Fruit fly (Drosophila melanogaster) whole organism, embryonic: ENCODE measurements around the gene CG14507.

ENCODE experiments used
- Atf-2 ChIP-seq: fragments of 200-800 bp; sonication (Bioruptor generic); optimal IDR thresholded peaks from 2 replicates; lab custom pipeline; 2016; ENCODE audit warnings: missing biosample characterization, missing genetic modification characterization
- CG1024 ChIP-seq: fragments of 200-800 bp; sonication (Bioruptor generic); IDR thresholded peaks from 2 replicates; pipeline ENCODE4 v1.3.6; 2022; ENCODE audit warnings: missing biosample characterization, missing genetic modification characterization
- CG10979 ChIP-seq: fragments of 200-800 bp; sonication (Bioruptor generic); optimal IDR thresholded peaks from 2 replicates; lab custom pipeline; 2018; ENCODE audit warnings: missing biosample characterization, mild to moderate bottlenecking, missing genetic modification characterization, moderate library complexity
- CG11085 ChIP-seq: fragments of 200-800 bp; sonication (Bioruptor generic); IDR thresholded peaks from 2 replicates; pipeline ENCODE4 v1.3.6; 2022; ENCODE audit warnings: missing biosample characterization, missing genetic modification characterization
- CG11504 ChIP-seq: fragments of 200-800 bp; sonication (Bioruptor generic); optimal IDR thresholded peaks from 3 replicates; lab custom pipeline; 2019; ENCODE audit warnings: missing biosample characterization, mild to moderate bottlenecking, missing genetic modification characterization, moderate library complexity
- CG12744 ChIP-seq: fragments of 200-800 bp; sonication (Bioruptor generic); optimal IDR thresholded peaks from 2 replicates; lab custom pipeline; 2016; ENCODE audit warnings: missing biosample characterization, missing genetic modification characterization
- CG13123 ChIP-seq: fragments of 200-800 bp; sonication (Bioruptor generic); optimal IDR thresholded peaks from 2 replicates; lab custom pipeline; 2016; ENCODE audit warnings: missing biosample characterization, missing genetic modification characterization
- CG13624 ChIP-seq: fragments of 200-800 bp; sonication (Bioruptor generic); optimal IDR thresholded peaks from 2 replicates; lab custom pipeline; 2016; ENCODE audit warnings: missing biosample characterization, missing genetic modification characterization
- CG14441 ChIP-seq: fragments of 200-800 bp; sonication (Bioruptor generic); IDR thresholded peaks from 2 replicates; pipeline ENCODE4 v1.3.6; 2022; ENCODE audit warnings: missing biosample characterization, missing genetic modification characterization
- CG14860 ChIP-seq: fragments of 200-800 bp; sonication (Bioruptor generic); IDR thresholded peaks from 3 replicates; pipeline ENCODE4 v1.3.6; 2022; ENCODE audit warnings: missing biosample characterization, missing genetic modification characterization; ENCODE audit not compliant: partially characterized antibody
- CG17328 ChIP-seq: fragments of 200-800 bp; sonication (Bioruptor generic); IDR thresholded peaks from 2 replicates; pipeline ENCODE4 v1.3.6; 2022; ENCODE audit warnings: missing biosample characterization, missing genetic modification characterization
- CG17568 ChIP-seq: fragments of 200-800 bp; sonication (Bioruptor generic); optimal IDR thresholded peaks from 2 replicates; lab custom pipeline; 2018; ENCODE audit warnings: missing biosample characterization, mild to moderate bottlenecking, missing genetic modification characterization, moderate library complexity
- CG17802 ChIP-seq: fragments of 200-800 bp; sonication (Bioruptor generic); optimal IDR thresholded peaks from 2 replicates; lab custom pipeline; 2018; ENCODE audit warnings: missing biosample characterization, mild to moderate bottlenecking, missing genetic modification characterization, moderate library complexity
- CG1792 ChIP-seq: fragments of 200-800 bp; sonication (Bioruptor generic); optimal IDR thresholded peaks from 2 replicates; lab custom pipeline; 2016; ENCODE audit warnings: missing biosample characterization, missing genetic modification characterization
- CG18262 ChIP-seq: fragments of 200-800 bp; optimal IDR thresholded peaks from 3 replicates; lab custom pipeline; 2019; ENCODE audit warnings: missing biosample characterization, mild to moderate bottlenecking, missing genetic modification characterization, moderate library complexity
- CG2116 ChIP-seq: fragments of 200-800 bp; sonication (Bioruptor generic); optimal IDR thresholded peaks from 3 replicates; lab custom pipeline; 2018; ENCODE audit warnings: missing biosample characterization, mild to moderate bottlenecking, missing genetic modification characterization
- CG2712 ChIP-seq: fragments of 200-800 bp; optimal IDR thresholded peaks from 3 replicates; lab custom pipeline; 2019; ENCODE audit warnings: missing biosample characterization, mild to moderate bottlenecking, missing genetic modification characterization, moderate library complexity
- CG7786 ChIP-seq: fragments of 200-800 bp; sonication (Bioruptor generic); optimal IDR thresholded peaks from 2 replicates; lab custom pipeline; 2016; ENCODE audit warnings: missing biosample characterization, missing genetic modification characterization
- CG7839 ChIP-seq: fragments of 200-800 bp; sonication (Bioruptor generic); optimal IDR thresholded peaks from 3 replicates; lab custom pipeline; 2018; ENCODE audit warnings: missing biosample characterization, mild to moderate bottlenecking, missing genetic modification characterization, moderate library complexity
- CG9437 ChIP-seq: fragments of 200-800 bp; sonication (Bioruptor generic); optimal IDR thresholded peaks from 2 replicates; lab custom pipeline; 2018; ENCODE audit warnings: missing biosample characterization, mild to moderate bottlenecking, missing genetic modification characterization
- CrebB ChIP-seq: fragments of 200-800 bp; sonication (Bioruptor generic); optimal IDR thresholded peaks from 3 replicates; lab custom pipeline; 2018; ENCODE audit warnings: missing biosample characterization, mild to moderate bottlenecking, missing genetic modification characterization
- Dip3 ChIP-seq: fragments of 200-800 bp; sonication (Bioruptor generic); optimal IDR thresholded peaks from 3 replicates; lab custom pipeline; 2016; ENCODE audit warnings: missing biosample characterization, missing genetic modification characterization
- Eip74EF ChIP-seq, 2 experiments: fragments of 200-800 bp in 1 of 2; fragments of >200 bp in 1 of 2; sonication (Bioruptor generic) in 1 of 2; optimal IDR thresholded peaks; 2 replicates each; lab custom pipeline; 2017 to 2019; ENCODE audit warnings: missing biosample characterization in 2 of 2, missing genetic modification characterization in 2 of 2, mild to moderate bottlenecking in 1 of 2, moderate library complexity in 1 of 2
- Ets65A ChIP-seq: fragments of 200-800 bp; sonication (Bioruptor generic); peaks from one replicate; lab custom pipeline; 2016; ENCODE audit warnings: missing biosample characterization, missing genetic modification characterization
- Hmr ChIP-seq: fragments of 200-800 bp; sonication (Bioruptor generic); optimal IDR thresholded peaks from 3 replicates; lab custom pipeline; 2017; ENCODE audit warnings: mild to moderate bottlenecking, missing biosample characterization, missing genetic modification reagents, missing genetic modification characterization
- Hr3 ChIP-seq: fragments of 200-800 bp; sonication (Bioruptor generic); optimal IDR thresholded peaks from 3 replicates; lab custom pipeline; 2016; ENCODE audit warnings: missing biosample characterization, missing genetic modification characterization
- Lhr ChIP-seq: fragments of 200-800 bp; sonication (Bioruptor generic); optimal IDR thresholded peaks from 3 replicates; lab custom pipeline; 2017; ENCODE audit warnings: mild to moderate bottlenecking, missing biosample characterization, missing genetic modification reagents, missing genetic modification characterization
- Max ChIP-seq: fragments of 200-800 bp; sonication (Bioruptor generic); optimal IDR thresholded peaks from 2 replicates; lab custom pipeline; 2016; ENCODE audit warnings: missing biosample characterization, mild to moderate bottlenecking, missing genetic modification characterization
- Sox100B ChIP-seq: fragments of 200-800 bp; sonication (Bioruptor generic); optimal IDR thresholded peaks from 3 replicates; lab custom pipeline; 2018; ENCODE audit warnings: missing biosample characterization, mild to moderate bottlenecking, missing genetic modification characterization
- TFAM ChIP-seq: fragments of 200-800 bp; sonication (Bioruptor generic); optimal IDR thresholded peaks from 2 replicates; lab custom pipeline; 2017; ENCODE audit warnings: missing biosample characterization, missing genetic modification characterization, inconsistent platforms
- Taf1 ChIP-seq: fragments of 200-800 bp; sonication (Bioruptor generic); IDR thresholded peaks from 2 replicates; pipeline ENCODE4 v1.3.6; 2022; ENCODE audit warnings: missing biosample characterization, missing genetic modification characterization
- Vsx1 ChIP-seq: fragments of 200-800 bp; sonication (Bioruptor generic); optimal IDR thresholded peaks from 2 replicates; lab custom pipeline; 2017; ENCODE audit warnings: missing biosample characterization, mild to moderate bottlenecking, missing genetic modification characterization, missing genetic modification reagents
- bbx ChIP-seq: fragments of 200-800 bp; sonication (Bioruptor generic); IDR thresholded peaks from 2 replicates; pipeline ENCODE4 v1.3.6; 2022; ENCODE audit warnings: missing biosample characterization, missing genetic modification characterization; ENCODE audit not compliant: partially characterized antibody
- chn ChIP-seq: fragments of 200-800 bp; sonication (Bioruptor generic); optimal IDR thresholded peaks from 2 replicates; lab custom pipeline; 2016; ENCODE audit warnings: missing biosample characterization, missing genetic modification characterization
- dimm ChIP-seq: fragments of 200-800 bp; sonication (Bioruptor generic); IDR thresholded peaks from 2 replicates; pipeline ENCODE4 v1.3.6; 2022; ENCODE audit warnings: missing biosample characterization, missing genetic modification characterization
- dmrt99B ChIP-seq: fragments of 200-800 bp; sonication (Bioruptor generic); optimal IDR thresholded peaks from 2 replicates; lab custom pipeline; 2018; ENCODE audit warnings: missing biosample characterization, mild to moderate bottlenecking, missing genetic modification characterization, moderate library complexity
- fd64A ChIP-seq: fragments of 200-800 bp; sonication (Bioruptor generic); optimal IDR thresholded peaks from 3 replicates; lab custom pipeline; 2018; ENCODE audit warnings: missing biosample characterization, mild to moderate bottlenecking, missing genetic modification characterization
- ftz-f1 ChIP-seq: fragments of 200-800 bp; sonication (Bioruptor generic); optimal IDR thresholded peaks from 2 replicates; lab custom pipeline; 2016; ENCODE audit warnings: missing biosample characterization, missing genetic modification characterization
- onecut ChIP-seq: fragments of 200-800 bp; sonication (Bioruptor generic); IDR thresholded peaks from 2 replicates; pipeline ENCODE4 v1.3.6; 2022; ENCODE audit warnings: missing biosample characterization, missing genetic modification characterization
- phol ChIP-seq: fragments of 200-800 bp; sonication (Bioruptor generic); optimal IDR thresholded peaks from 3 replicates; lab custom pipeline; 2018; ENCODE audit warnings: missing biosample characterization, mild to moderate bottlenecking, missing genetic modification characterization, moderate library complexity
- pzg ChIP-seq: fragments of 200-800 bp; sonication (Bioruptor generic); optimal IDR thresholded peaks from 3 replicates; lab custom pipeline; 2018; ENCODE audit warnings: missing biosample characterization, mild to moderate bottlenecking, missing genetic modification characterization, moderate library complexity
- row ChIP-seq: fragments of 200-800 bp; sonication (Bioruptor generic); IDR thresholded peaks from 3 replicates; pipeline ENCODE4 v1.3.6; 2022; ENCODE audit warnings: missing biosample characterization, missing genetic modification characterization
- schlank ChIP-seq: fragments of 200-800 bp; sonication (Bioruptor generic); optimal IDR thresholded peaks from 2 replicates; lab custom pipeline; 2018; ENCODE audit warnings: missing biosample characterization, mild to moderate bottlenecking, missing genetic modification characterization
- shn ChIP-seq: fragments of 200-800 bp; sonication (Bioruptor generic); optimal IDR thresholded peaks from 3 replicates; lab custom pipeline; 2016; ENCODE audit warnings: missing biosample characterization, missing genetic modification characterization
- sisA ChIP-seq: fragments of 200-800 bp; sonication (Bioruptor generic); IDR thresholded peaks from 2 replicates; pipeline ENCODE4 v1.3.6; 2022; ENCODE audit warnings: missing biosample characterization, missing genetic modification characterization
- ssp ChIP-seq: fragments of 200-800 bp; sonication (Bioruptor generic); IDR thresholded peaks from 2 replicates; pipeline ENCODE4 v1.3.6; 2022; ENCODE audit warnings: missing biosample characterization, missing genetic modification characterization
- tap ChIP-seq: fragments of 200-800 bp; optimal IDR thresholded peaks from 3 replicates; lab custom pipeline; 2019; ENCODE audit warnings: missing biosample characterization, mild to moderate bottlenecking, missing genetic modification characterization, moderate library complexity
- tgo ChIP-seq: fragments of 200-800 bp; sonication (Bioruptor generic); IDR thresholded peaks from 3 replicates; pipeline ENCODE4 v1.3.6; 2022; ENCODE audit warnings: missing biosample characterization, missing genetic modification characterization
- unpg ChIP-seq: fragments of 200-800 bp; sonication (Bioruptor generic); optimal IDR thresholded peaks from 3 replicates; lab custom pipeline; 2018; ENCODE audit warnings: missing biosample characterization, mild to moderate bottlenecking, missing genetic modification characterization, moderate library complexity
- wor ChIP-seq: fragments of 200-800 bp; sonication (Bioruptor generic); IDR thresholded peaks from 2 replicates; pipeline ENCODE4 v1.3.6; 2022; ENCODE audit warnings: missing biosample characterization, missing genetic modification characterization

CG14507 gene

DNA sequence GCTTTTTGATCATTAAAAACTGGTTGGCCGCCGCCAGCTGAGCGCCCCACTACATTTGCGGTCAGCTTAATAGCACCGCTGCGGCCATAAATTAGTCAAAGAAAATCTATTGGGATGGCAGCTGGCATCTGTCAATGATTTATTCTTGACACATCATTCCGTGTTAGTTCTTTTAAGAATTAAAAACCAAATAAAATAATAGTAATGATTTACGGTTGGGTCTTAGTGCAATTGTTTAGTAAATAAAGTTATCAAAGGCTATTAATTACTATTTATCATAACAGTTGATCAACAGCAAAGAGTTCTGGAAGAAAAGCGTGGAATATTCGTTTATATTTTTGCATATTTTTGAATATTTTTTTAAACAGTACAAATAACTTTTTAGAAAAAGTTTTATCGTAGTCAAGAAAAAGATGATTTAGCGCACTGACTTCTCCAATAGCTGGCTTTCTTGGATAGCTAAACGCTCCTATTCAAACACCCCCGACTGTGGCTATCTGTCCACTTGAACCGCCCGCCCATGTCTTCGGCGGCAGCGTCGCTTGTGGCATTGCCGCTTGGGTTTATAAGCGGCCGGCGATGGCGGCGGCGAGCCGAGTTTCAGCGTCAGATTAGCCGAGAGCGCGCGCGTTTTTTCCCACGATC is 30.4 kb downstream of the CG14507 start, which contains the start of gene CG14515 (continued):
- TF ChIP-seq CG9437 (peak; percentile 7), phol (tag; lab: Kevin White, UChicago) (peak; percentile 27), CG2116 (GFP tag; lab: Kevin White, UChicago) (no peak), schlank (no peak), Dip3 (GFP tag; lab: Kevin White, UChicago) (no peak), CG7786 (GFP tag; lab: Kevin White, UChicago) (no peak), dmrt99B (tag; lab: Kevin White, UChicago) (peak; percentile 49), CG17802 (tag; lab: Kevin White, UChicago) (no peak), CG2712 (peak; percentile 17), CG11504 (tag; lab: Kevin White, UChicago) (peak; percentile 56), CG18262 (peak; percentile 47), CG1024 (no peak), tap (tag; lab: Kevin White, UChicago) (no peak), CG14860 (GFP tag; lab: Robert Waterston, UW) (no peak), Hr3 (GFP tag; lab: Kevin White, UChicago) (no peak), bbx (GFP tag; lab: Robert Waterston, UW) (no peak), Eip74EF (GFP tag; optimal IDR thresholded peaks at IDR 0.05; lab: Kevin White, UChicago) (peak in 1 of 2 experiments; percentile 26), pzg (GFP tag; lab: Kevin White, UChicago) (no peak), CG10979 (tag; lab: Kevin White, UChicago) (peak; percentile 3), wor (GFP tag; lab: Robert Waterston, UW) (no peak), shn (no peak), onecut (no peak), row (0 out of 3 replicates have a peak, but pooled peaks have one; percentile 39), CG1792 (GFP tag; lab: Kevin White, UChicago) (no peak), Max (GFP tag; lab: Kevin White, UChicago) (no peak), CG14441 (0 out of 2 replicates have a peak, but pooled peaks have one; percentile 4), ftz-f1 (GFP tag; lab: Kevin White, UChicago) (no peak), chn (GFP tag; lab: Kevin White, UChicago) (no peak), unpg (GFP tag; lab: Kevin White, UChicago) (no peak), CG17568 (GFP tag; lab: Kevin White, UChicago) (no peak), dimm (GFP tag; lab: Robert Waterston, UW) (no peak), Lhr (no peak), Taf1 (GFP tag; lab: Robert Waterston, UW) (no peak), CG7839 (peak; percentile 18), CrebB (no peak), CG11085 (no peak), Atf-2 (GFP tag; lab: Kevin White, UChicago) (no peak), CG17328 (GFP tag; lab: Robert Waterston, UW) (0 out of 2 replicates have a peak, but pooled peaks have one; percentile 28), TFAM (no peak), Sox100B (peak; percentile 47), CG13123 (GFP tag; lab: Kevin White, UChicago) (no peak), CG12744 (GFP tag; lab: Kevin White, UChicago) (no peak), Ets65A (GFP tag; lab: Kevin White, UChicago) (peak; percentile 53), ssp (GFP tag; lab: Robert Waterston, UW) (no peak), tgo (no peak; the same call in 2 of the 3 replicates), Hmr (GFP tag; lab: Kevin White, UChicago) (no peak), sisA (GFP tag; lab: Robert Waterston, UW) (no peak), Vsx1 (GFP tag; lab: Kevin White, UChicago) (no peak), fd64A (no peak), CG13624 (GFP tag; lab: Kevin White, UChicago) (no peak)
